Worm (Caenorhabditis elegans) whole organism, L3 larva: ENCODE data around the gene W08E12.2.

Experiments used
- R02D3.7 ChIP-seq: fragments of 150-350 bp; optimal IDR thresholded peaks from 2 replicates; lab custom pipeline; 2014; ENCODE audit warnings: missing biosample characterization, missing genetic modification characterization
- daf-12 ChIP-seq: fragments of 150-350 bp; optimal IDR thresholded peaks from 2 replicates; lab custom pipeline; 2014; ENCODE audit warnings: missing biosample characterization, missing genetic modification reagents, missing genetic modification characterization
- elt-1 ChIP-seq: fragments of 150-350 bp; optimal IDR thresholded peaks from 2 replicates; lab custom pipeline; 2014; ENCODE audit warnings: missing biosample characterization, missing genetic modification characterization
- jun-1 ChIP-seq: fragments of 150-350 bp; optimal IDR thresholded peaks from 2 replicates; lab custom pipeline; 2014; ENCODE audit warnings: missing biosample characterization, missing genetic modification reagents, missing genetic modification characterization
- lin-39 ChIP-seq: fragments of 150-350 bp; optimal IDR thresholded peaks from 2 replicates; lab custom pipeline; 2018; ENCODE audit warnings: missing biosample characterization, missing genetic modification reagents, missing genetic modification characterization
- mdl-1 ChIP-seq: fragments of 150-350 bp; optimal IDR thresholded peaks from 2 replicates; lab custom pipeline; 2014; ENCODE audit warnings: missing biosample characterization, missing genetic modification characterization
- nhr-12 ChIP-seq: fragments of 150-350 bp; optimal IDR thresholded peaks from 2 replicates; lab custom pipeline; 2014; ENCODE audit warnings: missing biosample characterization, missing genetic modification characterization
- nhr-23 ChIP-seq: fragments of 150-350 bp; optimal IDR thresholded peaks from 2 replicates; lab custom pipeline; 2014; ENCODE audit warnings: missing biosample characterization, missing genetic modification reagents, missing genetic modification characterization
- nhr-28 ChIP-seq: fragments of 150-350 bp; optimal IDR thresholded peaks from 2 replicates; lab custom pipeline; 2014; ENCODE audit warnings: missing biosample characterization, missing genetic modification characterization
- nhr-76 ChIP-seq: fragments of 150-350 bp; sonication (generic microtip); optimal IDR thresholded peaks from 5 replicates; lab custom pipeline; 2014; ENCODE audit warnings: missing biosample characterization, missing genetic modification characterization
- pqm-1 ChIP-seq: fragments of 150-350 bp; optimal IDR thresholded peaks from 2 replicates; lab custom pipeline; 2017; ENCODE audit warnings: missing biosample characterization, missing genetic modification characterization, inconsistent platforms

DNA sequence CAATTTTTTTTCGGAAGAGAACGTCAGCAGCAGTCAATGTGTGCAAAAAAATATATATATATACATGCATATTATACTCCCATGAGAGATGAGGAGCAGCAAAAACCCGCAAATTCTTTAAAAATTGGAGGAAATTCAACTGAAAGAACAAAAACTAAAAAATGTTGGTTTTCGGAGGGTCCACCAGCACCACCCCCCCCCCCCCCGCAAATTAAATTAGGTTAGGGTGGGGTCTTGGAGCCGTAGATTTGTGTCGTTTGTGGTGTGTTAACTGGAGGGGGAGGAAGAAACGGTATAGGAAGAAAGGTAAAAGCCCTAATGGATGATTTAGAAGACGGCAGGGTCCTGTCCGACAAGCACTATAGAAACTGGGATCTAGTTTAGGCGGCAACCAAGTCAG, 42.7 kb downstream of the W08E12.2 start:
- TF ChIP-seq daf-12 (tag; lab: Kevin White, UChicago) (no peak), lin-39 (tag; lab: Kevin White, UChicago) (no peak), nhr-23 (tag; lab: Kevin White, UChicago) (no peak), nhr-12 (tag; lab: Kevin White, UChicago) (no peak), R02D3.7 (tag; lab: Kevin White, UChicago) (no peak), pqm-1 (tag; lab: Kevin White, UChicago) (no peak), jun-1 (no peak), elt-1 (no peak), nhr-76 (no peak), mdl-1 (tag; lab: Kevin White, UChicago) (no peak), nhr-28 (no peak)
